Fruit fly (Drosophila melanogaster) whole organism, embryonic: Measurements from ENCODE around the gene TM9SF3.

Source experiments
- B-H1 ChIP-seq: fragments of 200-800 bp; sonication (Bioruptor generic); IDR thresholded peaks from 3 replicates; pipeline ENCODE4 v1.3.6; 2022; ENCODE audit warnings: missing biosample characterization, missing genetic modification characterization
- Bdp1 ChIP-seq: fragments of 200-800 bp; sonication (Bioruptor generic); optimal IDR thresholded peaks from 3 replicates; lab custom pipeline; 2016; ENCODE audit warnings: missing biosample characterization, missing genetic modification characterization
- CG10209 ChIP-seq: fragments of 200-800 bp; sonication (Bioruptor generic); optimal IDR thresholded peaks from 3 replicates; lab custom pipeline; 2017; ENCODE audit warnings: missing biosample characterization, mild to moderate bottlenecking, missing genetic modification characterization, missing genetic modification reagents
- CG10565 ChIP-seq: fragments of 200-800 bp; sonication (Bioruptor generic); optimal IDR thresholded peaks from 3 replicates; lab custom pipeline; 2016; ENCODE audit warnings: missing biosample characterization, mild to moderate bottlenecking, missing genetic modification characterization
- CG10654 ChIP-seq: fragments of 200-800 bp; sonication (Bioruptor generic); optimal IDR thresholded peaks from 2 replicates; lab custom pipeline; 2016; ENCODE audit warnings: missing biosample characterization, missing genetic modification characterization
- CG11504 ChIP-seq: fragments of 200-800 bp; sonication (Bioruptor generic); optimal IDR thresholded peaks from 3 replicates; lab custom pipeline; 2019; ENCODE audit warnings: missing biosample characterization, mild to moderate bottlenecking, missing genetic modification characterization, moderate library complexity
- CG14441 ChIP-seq: fragments of 200-800 bp; sonication (Bioruptor generic); IDR thresholded peaks from 2 replicates; pipeline ENCODE4 v1.3.6; 2022; ENCODE audit warnings: missing biosample characterization, missing genetic modification characterization
- CG2889 ChIP-seq: fragments of 200-800 bp; sonication (Bioruptor generic); IDR thresholded peaks from 3 replicates; pipeline ENCODE4 v1.3.6; 2022; ENCODE audit warnings: missing biosample characterization, missing genetic modification characterization
- CG31224 ChIP-seq: fragments of 200-800 bp; sonication (Bioruptor generic); IDR thresholded peaks from 2 replicates; pipeline ENCODE4 v1.3.6; 2022; ENCODE audit warnings: missing biosample characterization, missing genetic modification characterization
- CG6654 ChIP-seq: fragments of 200-800 bp; sonication (Bioruptor generic); optimal IDR thresholded peaks from 2 replicates; lab custom pipeline; 2017; ENCODE audit warnings: missing biosample characterization, mild to moderate bottlenecking, missing genetic modification characterization
- CG7271 ChIP-seq: fragments of 200-800 bp; sonication (Bioruptor generic); optimal IDR thresholded peaks from 2 replicates; lab custom pipeline; 2018; ENCODE audit warnings: missing biosample characterization, mild to moderate bottlenecking, missing genetic modification characterization, moderate library complexity
- CG8388 ChIP-seq: fragments of 200-800 bp; sonication (Bioruptor generic); optimal IDR thresholded peaks from 2 replicates; lab custom pipeline; 2019; ENCODE audit warnings: missing biosample characterization, mild to moderate bottlenecking, missing genetic modification characterization, moderate library complexity
- CG9932 ChIP-seq: fragments of 200-800 bp; sonication (Bioruptor generic); IDR thresholded peaks from 2 replicates; pipeline ENCODE4 v1.3.6; 2022; ENCODE audit warnings: missing biosample characterization, missing genetic modification characterization
- Camta ChIP-seq: fragments of 200-800 bp; sonication (Bioruptor generic); optimal IDR thresholded peaks from 2 replicates; lab custom pipeline; 2016; ENCODE audit warnings: missing biosample characterization, missing genetic modification characterization
- Dfd ChIP-seq, 2 experiments: fragments of >200 bp; optimal IDR thresholded peaks; 2 replicates each; lab custom pipeline; 2017; ENCODE audit warnings: missing biosample characterization in 2 of 2, missing genetic modification characterization in 2 of 2
- Drgx ChIP-seq: fragments of 200-800 bp; sonication (Bioruptor generic); IDR thresholded peaks from 2 replicates; pipeline ENCODE4 v1.3.6; 2022; ENCODE audit warnings: missing biosample characterization, missing genetic modification characterization
- HLH4C ChIP-seq: fragments of 200-800 bp; sonication (Bioruptor generic); IDR thresholded peaks from 3 replicates; pipeline ENCODE4 v1.3.6; 2022; ENCODE audit warnings: missing biosample characterization, missing genetic modification characterization; ENCODE audit not compliant: partially characterized antibody
- Hr78 ChIP-seq, 2 experiments: fragments of 200-800 bp in 1 of 2; fragments of >200 bp in 1 of 2; sonication (Bioruptor generic) in 1 of 2; optimal IDR thresholded peaks; 2 replicates each; lab custom pipeline; 2017 to 2019; ENCODE audit warnings: missing biosample characterization in 2 of 2, missing genetic modification characterization in 2 of 2, mild to moderate bottlenecking in 1 of 2, moderate library complexity in 1 of 2
- Med ChIP-seq: fragments of 200-800 bp; sonication (Bioruptor generic); peaks from one replicate; lab custom pipeline; 2016; ENCODE audit warnings: missing biosample characterization, missing genetic modification characterization, mild to moderate bottlenecking, inconsistent platforms, moderate library complexity
- Nf-YC ChIP-seq: fragments of 200-800 bp; optimal IDR thresholded peaks from 3 replicates; lab custom pipeline; 2019; ENCODE audit warnings: missing biosample characterization, mild to moderate bottlenecking, missing genetic modification characterization, moderate library complexity
- NfI ChIP-seq: fragments of 200-800 bp; sonication (Bioruptor generic); optimal IDR thresholded peaks from 3 replicates; lab custom pipeline; 2018; ENCODE audit warnings: missing biosample characterization, mild to moderate bottlenecking, missing genetic modification characterization, moderate library complexity
- Pdp1 ChIP-seq, 2 experiments: fragments of 200-800 bp; sonication (Bioruptor generic); optimal IDR thresholded peaks; 3 replicates each; lab custom pipeline; 2016; ENCODE audit warnings: missing biosample characterization in 2 of 2, missing genetic modification characterization in 2 of 2, mild to moderate bottlenecking in 1 of 2, moderate library complexity in 1 of 2
- Ptx1 ChIP-seq: fragments of 200-800 bp; sonication (Bioruptor generic); IDR thresholded peaks from 2 replicates; pipeline ENCODE4 v1.3.6; 2022; ENCODE audit warnings: missing biosample characterization, missing genetic modification characterization
- Taf1 ChIP-seq: fragments of 200-800 bp; sonication (Bioruptor generic); IDR thresholded peaks from 2 replicates; pipeline ENCODE4 v1.3.6; 2022; ENCODE audit warnings: missing biosample characterization, missing genetic modification characterization
- Tbp ChIP-seq: fragments of >200 bp; optimal IDR thresholded peaks from 2 replicates; lab custom pipeline; 2018; ENCODE audit warnings: missing biosample characterization, missing genetic modification characterization
- ac ChIP-seq: fragments of 200-800 bp; sonication (Bioruptor generic); optimal IDR thresholded peaks from 3 replicates; lab custom pipeline; 2017; ENCODE audit warnings: missing biosample characterization, mild to moderate bottlenecking, missing genetic modification characterization
- bab2 ChIP-seq: fragments of 200-800 bp; sonication (Bioruptor generic); optimal IDR thresholded peaks from 2 replicates; lab custom pipeline; 2016; ENCODE audit warnings: missing biosample characterization, missing genetic modification characterization
- bsh ChIP-seq, 2 experiments: fragments of 200-800 bp; sonication (Bioruptor generic); optimal IDR thresholded peaks; 2 replicates each; lab custom pipeline; 2017 to 2018; ENCODE audit warnings: mild to moderate bottlenecking in 2 of 2, missing biosample characterization in 2 of 2, missing genetic modification characterization in 2 of 2, moderate library complexity in 1 of 2
- chinmo ChIP-seq: fragments of 200-800 bp; sonication (Bioruptor generic); IDR thresholded peaks from 4 replicates; pipeline ENCODE4 v1.3.6; 2022; ENCODE audit warnings: missing biosample characterization, missing genetic modification characterization; ENCODE audit not compliant: partially characterized antibody
- grau ChIP-seq: fragments of 200-800 bp; optimal IDR thresholded peaks from 3 replicates; lab custom pipeline; 2019; ENCODE audit warnings: missing biosample characterization, mild to moderate bottlenecking, missing genetic modification characterization, moderate library complexity
- gsb ChIP-seq: fragments of 200-800 bp; sonication (Bioruptor generic); IDR thresholded peaks from 2 replicates; pipeline ENCODE4 v1.3.6; 2022; ENCODE audit warnings: missing biosample characterization, missing genetic modification characterization
- klu ChIP-seq: fragments of 200-800 bp; sonication (Bioruptor generic); IDR thresholded peaks from 2 replicates; pipeline ENCODE4 v1.3.6; 2022; ENCODE audit warnings: missing biosample characterization, missing genetic modification characterization
- lbe ChIP-seq: fragments of 200-800 bp; sonication (Bioruptor generic); optimal IDR thresholded peaks from 2 replicates; lab custom pipeline; 2016; ENCODE audit warnings: missing biosample characterization, mild to moderate bottlenecking, missing genetic modification characterization
- lmd ChIP-seq: fragments of 200-800 bp; sonication (Bioruptor generic); IDR thresholded peaks from 2 replicates; pipeline ENCODE4 v1.3.6; 2022; ENCODE audit warnings: missing biosample characterization, missing genetic modification characterization
- nerfin-2 ChIP-seq: fragments of 200-800 bp; sonication (Bioruptor generic); IDR thresholded peaks from 2 replicates; pipeline ENCODE4 v1.3.6; 2022; ENCODE audit warnings: missing biosample characterization, missing genetic modification characterization; ENCODE audit not compliant: partially characterized antibody
- nom ChIP-seq: fragments of 200-800 bp; sonication (Bioruptor generic); optimal IDR thresholded peaks from 2 replicates; lab custom pipeline; 2017; ENCODE audit warnings: missing biosample characterization, missing genetic modification characterization, mild to moderate bottlenecking, moderate library complexity, missing genetic modification reagents
- pita ChIP-seq: fragments of 200-800 bp; sonication (Bioruptor generic); optimal IDR thresholded peaks from 2 replicates; lab custom pipeline; 2017; ENCODE audit warnings: missing biosample characterization, mild to moderate bottlenecking, missing genetic modification characterization
- row ChIP-seq: fragments of 200-800 bp; sonication (Bioruptor generic); IDR thresholded peaks from 3 replicates; pipeline ENCODE4 v1.3.6; 2022; ENCODE audit warnings: missing biosample characterization, missing genetic modification characterization
- so ChIP-seq: fragments of 200-800 bp; sonication (Bioruptor generic); IDR thresholded peaks from 3 replicates; pipeline ENCODE4 v1.3.6; 2022; ENCODE audit warnings: missing biosample characterization, missing genetic modification characterization
- ssp ChIP-seq: fragments of 200-800 bp; sonication (Bioruptor generic); IDR thresholded peaks from 2 replicates; pipeline ENCODE4 v1.3.6; 2022; ENCODE audit warnings: missing biosample characterization, missing genetic modification characterization

Gene TM9SF3

dm6 chr3L:5576543-5576942 lies 27.2 kb downstream of the TM9SF3 start (continued):
- TF ChIP-seq Hr78 (GFP tag; optimal IDR thresholded peaks at IDR 0.05; lab: Kevin White, UChicago) (no peak), CG10565 (GFP tag; lab: Kevin White, UChicago) (no peak), lbe (GFP tag; lab: Kevin White, UChicago) (no peak), Taf1 (GFP tag; lab: Robert Waterston, UW) (no peak), NfI (GFP tag; lab: Kevin White, UChicago) (no peak), CG11504 (tag; lab: Kevin White, UChicago) (peak; percentile 7), lmd (GFP tag; lab: Robert Waterston, UW) (peak; percentile 12; the same call in 1 of the 2 replicates), nom (GFP tag; lab: Kevin White, UChicago) (no peak), Drgx (0 out of 2 replicates have a peak, but pooled peaks have one; percentile 17), HLH4C (GFP tag; lab: Robert Waterston, UW) (no peak), CG6654 (GFP tag; lab: Kevin White, UChicago) (no peak), row (GFP tag; lab: Robert Waterston, UW) (no peak; the same call in 2 of the 3 replicates), B-H1 (no peak), CG14441 (no peak), Camta (GFP tag; lab: Kevin White, UChicago) (no peak), ac (GFP tag; lab: Kevin White, UChicago) (no peak), Dfd (GFP tag; optimal IDR thresholded peaks at IDR 0.05; lab: Kevin White, UChicago) (no peak), Ptx1 (GFP tag; lab: Robert Waterston, UW) (0 out of 2 replicates have a peak, but pooled peaks have one; percentile 11), CG10209 (GFP tag; lab: Kevin White, UChicago) (no peak), bsh (GFP tag; optimal IDR thresholded peaks at IDR 0.05; lab: Kevin White, UChicago) (no peak), grau (tag; lab: Kevin White, UChicago) (peak; percentile 74), CG31224 (no peak), CG10654 (GFP tag; lab: Kevin White, UChicago) (no peak), ssp (GFP tag; lab: Robert Waterston, UW) (no peak), Nf-YC (tag; lab: Kevin White, UChicago) (peak; percentile 81), bab2 (no peak)

- no peak for TF ChIP-seq Bdp1 (GFP tag; lab: Kevin White, UChicago)
- TF ChIP-seq pita (GFP tag; lab: Kevin White, UChicago): no peak
- no peak for TF ChIP-seq gsb (GFP tag; lab: Robert Waterston, UW)
- TF ChIP-seq klu (GFP tag; lab: Robert Waterston, UW): no peak
- no peak for TF ChIP-seq so
- no peak for TF ChIP-seq nerfin-2 (GFP tag; lab: Robert Waterston, UW)
- TF ChIP-seq Tbp (GFP tag; lab: Kevin White, UChicago): no peak
- peak; percentile 43 for TF ChIP-seq Med (GFP tag; lab: Kevin White, UChicago)
- TF ChIP-seq CG8388 (GFP tag; lab: Kevin White, UChicago): peak; percentile 62
Observed at dm6 chr3L:5575524-5575923, 28.3 kb downstream of the TM9SF3 start.

dm6 chr3L:5571051-5571450 lies 32.7 kb downstream of the TM9SF3 start:
- no peak for TF ChIP-seq CG7271 (tag; lab: Kevin White, UChicago)
- 0 out of 4 replicates have a peak, but pooled peaks have one; percentile 39 for TF ChIP-seq chinmo (GFP tag; lab: Robert Waterston, UW)
- TF ChIP-seq CG2889 (GFP tag; lab: Robert Waterston, UW): 0 out of 3 replicates have a peak, but pooled peaks have one; percentile 17
- TF ChIP-seq Pdp1 (GFP tag; optimal IDR thresholded peaks at IDR 0.05; lab: Kevin White, UChicago): peak in 1 of 2 experiments; percentile 75
- 0 out of 2 replicates have a peak, but pooled peaks have one; percentile 10 for TF ChIP-seq CG9932 (GFP tag; lab: Robert Waterston, UW)
- peak; percentile 31; the same call in 1 of the 2 replicates for TF ChIP-seq Drgx
